Worm (Caenorhabditis elegans): ENCODE results near the gene lipl-7.

- TF ChIP-seq ztf-11 (tag; optimal IDR thresholded peaks at IDR 0.05) (no peak), unc-62 (GFP tag; optimal IDR thresholded peaks at IDR 0.05) (no peak)
Measured at ce11 chrIV:10275050-10275449, 33.4 kb upstream of the lipl-7 start.
